Fruit fly (Drosophila melanogaster): ENCODE results near the gene Dsk.

The Dsk gene

DNA sequence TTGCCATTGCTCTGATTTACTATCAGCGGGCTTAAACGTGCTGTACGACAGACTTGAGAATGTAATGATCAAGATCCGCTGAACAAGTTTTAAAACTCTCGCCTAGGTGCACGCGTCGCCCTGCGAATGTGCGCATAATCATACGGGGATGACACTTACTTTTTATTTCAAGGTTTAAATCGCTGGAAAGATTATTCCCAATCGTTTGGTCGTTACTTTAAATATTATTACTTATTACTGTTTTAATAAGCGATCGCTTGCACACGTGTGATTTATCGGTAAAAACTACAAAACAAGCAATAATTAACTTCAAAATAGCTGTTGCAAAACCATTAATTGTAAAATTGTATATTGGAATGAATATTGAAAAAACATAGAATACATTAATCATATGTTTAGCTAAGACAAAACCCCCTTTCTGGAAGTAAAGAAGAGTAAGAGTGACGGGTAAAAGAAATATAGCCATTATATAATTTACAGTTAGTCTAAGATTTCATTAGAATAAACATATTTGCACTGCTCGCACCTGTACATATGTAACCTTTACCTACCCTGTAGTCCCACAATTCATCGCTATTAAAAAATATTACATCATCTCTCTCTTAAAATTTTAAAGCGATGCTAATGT is 39.2 kb upstream of the Dsk start, which contains the start of gene DhpD (continued):
- peak; percentile 50 for TF ChIP-seq tap (tag; optimal IDR thresholded peaks at IDR 0.05)
- TF ChIP-seq CG8388 (GFP tag; optimal IDR thresholded peaks at IDR 0.05), result peak; percentile 43
- TF ChIP-seq jigr1 (GFP tag; IDR thresholded peaks at IDR 0.05), result 0 out of 3 replicates have a peak, but pooled peaks have one; percentile 30
- TF ChIP-seq kah (GFP tag; optimal IDR thresholded peaks at IDR 0.05), result peak; percentile 31
- no peak for TF ChIP-seq HLHmδ (GFP tag; optimal IDR thresholded peaks at IDR 0.05)
- TF ChIP-seq tx (GFP tag; optimal IDR thresholded peaks at IDR 0.05), result no peak
- 0 out of 3 replicates have a peak, but pooled peaks have one; percentile 21 for TF ChIP-seq C15 (GFP tag; IDR thresholded peaks at IDR 0.05)
- peak; percentile 54 for TF ChIP-seq CG14667 (GFP tag; IDR thresholded peaks at IDR 0.05)

- peak; percentile 0 for TF ChIP-seq CG12769 (tag; optimal IDR thresholded peaks at IDR 0.05)
- TF ChIP-seq sug (tag; optimal IDR thresholded peaks at IDR 0.05), result peak; percentile 78
- TF ChIP-seq B-H2 (GFP tag; optimal IDR thresholded peaks at IDR 0.05), result no peak
- no peak for TF ChIP-seq C15 (GFP tag; IDR thresholded peaks at IDR 0.05)
- peak; percentile 72 for TF ChIP-seq ftz-f1 (GFP tag; optimal IDR thresholded peaks at IDR 0.05)
- TF ChIP-seq MTF-1 (GFP tag; optimal IDR thresholded peaks at IDR 0.05; ENCODE audit: borderline replicate concordance), result no peak
- peak; percentile 70 for TF ChIP-seq sens (GFP tag)
These were observed 38.4 kb upstream of the Dsk start for dm6 chr3R:4228426-4228825.

DNA sequence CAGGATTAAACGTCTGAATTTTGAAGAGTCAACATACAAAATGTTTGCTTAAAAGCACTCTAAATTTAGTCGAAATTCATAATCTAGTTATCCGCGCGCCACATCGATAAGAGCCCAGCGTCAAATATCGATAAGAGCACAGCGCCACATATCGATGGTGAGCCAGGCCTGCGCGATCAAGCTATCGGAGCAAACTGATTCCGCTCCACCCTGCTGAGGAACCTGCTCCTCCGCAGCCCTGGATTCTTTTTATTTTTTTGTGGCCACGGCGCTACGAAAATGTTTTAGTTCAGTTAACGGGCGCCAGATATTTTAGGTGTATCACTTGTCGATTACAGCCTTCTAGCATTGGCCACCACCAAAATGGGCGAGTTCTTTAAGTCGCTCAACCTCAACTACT is 30.7 kb upstream of the Dsk start:
- no peak for TF ChIP-seq fru (optimal IDR thresholded peaks at IDR 0.05)
- TF ChIP-seq Xbp1 (GFP tag; optimal IDR thresholded peaks at IDR 0.05), result peak; percentile 55
- no peak for TF ChIP-seq nau (GFP tag; optimal IDR thresholded peaks at IDR 0.05)
- TF ChIP-seq CG14050 (GFP tag; IDR thresholded peaks at IDR 0.05), result no peak
- no peak for TF ChIP-seq CG18619 (GFP tag; optimal IDR thresholded peaks at IDR 0.05)
- peak; percentile 53 for TF ChIP-seq nmo (GFP tag; optimal IDR thresholded peaks at IDR 0.05)
- no peak for TF ChIP-seq Oli (tag; optimal IDR thresholded peaks at IDR 0.05)
- no peak; the same call in 1 of the 2 replicates for TF ChIP-seq CG6272 (GFP tag; IDR thresholded peaks at IDR 0.05)
- TF ChIP-seq CG4282 (GFP tag; optimal IDR thresholded peaks at IDR 0.05), result no peak
- no peak for TF ChIP-seq D19B (GFP tag; optimal IDR thresholded peaks at IDR 0.05)
- TF ChIP-seq amos (GFP tag; IDR thresholded peaks at IDR 0.05; ENCODE audit: partially characterized antibody), result peak; percentile 99
- no peak for TF ChIP-seq en (GFP tag; optimal IDR thresholded peaks at IDR 0.05)
- no peak for TF ChIP-seq fd3F (GFP tag; optimal IDR thresholded peaks at IDR 0.05)
- no peak for TF ChIP-seq CG12744 (GFP tag; optimal IDR thresholded peaks at IDR 0.05)
- TF ChIP-seq CG10462 (GFP tag; optimal IDR thresholded peaks at IDR 0.05), result no peak
- TF ChIP-seq CG3847 (GFP tag; IDR thresholded peaks at IDR 0.05), result peak; percentile 66
- no peak for TF ChIP-seq E2f1 (GFP tag; IDR thresholded peaks at IDR 0.05)
- TF ChIP-seq hb (GFP tag; IDR thresholded peaks at IDR 0.05; ENCODE audit: partially characterized antibody), result peak; percentile 97
- no peak for TF ChIP-seq CG2889 (GFP tag; IDR thresholded peaks at IDR 0.05)
- TF ChIP-seq run (tag; optimal IDR thresholded peaks at IDR 0.05), result no peak
- no peak for TF ChIP-seq CG10274 (GFP tag; optimal IDR thresholded peaks at IDR 0.05)
- no peak for TF ChIP-seq CG13123 (GFP tag; optimal IDR thresholded peaks at IDR 0.05)
- TF ChIP-seq Dfd (GFP tag; optimal IDR thresholded peaks at IDR 0.05), result no peak
- TF ChIP-seq Bdp1 (GFP tag; optimal IDR thresholded peaks at IDR 0.05), result no peak
- no peak for TF ChIP-seq bsh (GFP tag; optimal IDR thresholded peaks at IDR 0.05)
- peak; percentile 95 for TF ChIP-seq Med (GFP tag)
- no peak for TF ChIP-seq CG14014 (GFP tag; IDR thresholded peaks at IDR 0.05)
- no peak for TF ChIP-seq slou (GFP tag; optimal IDR thresholded peaks at IDR 0.05)
- no peak for TF ChIP-seq scrt (GFP tag; optimal IDR thresholded peaks at IDR 0.05)
- TF ChIP-seq dmrt99B (tag; optimal IDR thresholded peaks at IDR 0.05), result no peak
- TF ChIP-seq CG12155 (GFP tag; optimal IDR thresholded peaks at IDR 0.05), result peak; percentile 27
- peak; percentile 70 for TF ChIP-seq CG17829 (tag; optimal IDR thresholded peaks at IDR 0.05)
- TF ChIP-seq CG15073 (GFP tag; optimal IDR thresholded peaks at IDR 0.05), result no peak
- TF ChIP-seq Hmx (GFP tag; optimal IDR thresholded peaks at IDR 0.05), result no peak

All from whole organism, embryonic.